Worm (Caenorhabditis elegans) whole organism, midembryonic: ENCODE data around the gene C18A11.3.

ENCODE experiments used
- cog-1 ChIP-seq: sonication (generic microtip); optimal IDR thresholded peaks from 2 replicates; lab custom pipeline; 2016; ENCODE audit warnings: missing genetic modification characterization, missing compliant biosample characterization
- flt-1 ChIP-seq: fragments of 200-800 bp; sonication (Bioruptor generic); IDR thresholded peaks from 2 replicates; pipeline ENCODE4 v1.3.6; 2022; ENCODE audit warnings: missing genetic modification characterization, missing compliant biosample characterization
- klf-2 ChIP-seq: fragments of 200-800 bp; sonication (Bioruptor generic); conservative IDR thresholded peaks from 2 replicates; pipeline ENCODE4 v1.3.6; 2022; ENCODE audit warnings: missing genetic modification reagents, missing genetic modification characterization, missing compliant biosample characterization
- med-1 ChIP-seq: sonication (generic microtip); optimal IDR thresholded peaks from 2 replicates; lab custom pipeline; 2017; ENCODE audit warnings: missing genetic modification characterization, mild to moderate bottlenecking, missing compliant biosample characterization, antibody characterized with exemption, missing genetic modification reagents; ENCODE audit not compliant: insufficient read depth
- ref-1 ChIP-seq: fragments of 200-800 bp; sonication (Bioruptor generic); conservative IDR thresholded peaks from 2 replicates; pipeline ENCODE4 v1.3.6; 2022; ENCODE audit warnings: missing genetic modification reagents, missing genetic modification characterization, missing compliant biosample characterization
- tab-1 ChIP-seq: fragments of 200-800 bp; sonication (Bioruptor generic); IDR thresholded peaks from 2 replicates; pipeline ENCODE4 v1.3.6; 2022; ENCODE audit warnings: missing genetic modification characterization, missing compliant biosample characterization
- ztf-23 ChIP-seq: fragments of 200-800 bp; sonication (Bioruptor generic); IDR thresholded peaks from 2 replicates; pipeline ENCODE4 v1.3.6; 2022; ENCODE audit warnings: missing genetic modification reagents, missing genetic modification characterization, missing compliant biosample characterization
- ztf-29 ChIP-seq: fragments of 200-800 bp; sonication (Bioruptor generic); IDR thresholded peaks from 2 replicates; pipeline ENCODE4 v1.3.6; 2022; ENCODE audit warnings: missing genetic modification reagents, missing genetic modification characterization, missing compliant biosample characterization

DNA sequence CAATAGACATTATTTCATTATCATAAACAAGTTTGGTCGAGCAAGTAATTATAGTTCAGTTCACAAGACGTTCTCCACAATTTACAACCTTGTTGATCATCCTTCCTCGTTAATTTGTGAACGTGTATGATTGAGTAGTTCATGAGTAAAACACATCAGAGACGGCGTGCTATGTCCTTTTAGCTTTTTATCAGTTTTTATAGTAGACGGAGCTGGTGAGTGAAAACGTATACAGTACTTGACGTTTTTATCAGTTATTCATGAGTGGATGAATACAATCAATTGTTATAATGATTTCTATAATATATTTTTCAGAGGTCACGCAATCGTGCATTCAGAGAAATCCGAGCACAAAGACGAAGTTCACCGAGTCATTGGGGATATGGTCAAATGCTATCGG lies 18.0 kb downstream of the C18A11.3 start:
- TF ChIP-seq ref-1 (GFP tag; lab: Robert Waterston, UW) (no peak), cog-1 (no peak), klf-2 (GFP tag; lab: Robert Waterston, UW) (no peak), ztf-29 (GFP tag; lab: Robert Waterston, UW) (no peak), med-1 (GFP tag; lab: Kevin White, UChicago) (no peak), ztf-23 (GFP tag; lab: Robert Waterston, UW) (no peak), flt-1 (GFP tag; lab: Robert Waterston, UW) (no peak), tab-1 (GFP tag; lab: Robert Waterston, UW) (no peak)
